Worm (Caenorhabditis elegans) whole organism, L4 larva: Measurements from ENCODE around the gene mlt-10.

Experiments
- R02D3.7 ChIP-seq: fragments of 150-350 bp; sonication (generic microtip); optimal IDR thresholded peaks from 3 replicates; lab custom pipeline; 2014; ENCODE audit warnings: missing biosample characterization, missing genetic modification characterization
- ama-1 ChIP-seq: fragments of 150-350 bp; optimal IDR thresholded peaks from 2 replicates; lab custom pipeline; 2014; ENCODE audit warnings: inconsistent platforms, mixed read lengths
- ceh-20 ChIP-seq: fragments of 200-800 bp; sonication (Bioruptor generic); IDR thresholded peaks from 2 replicates; pipeline ENCODE4 v1.3.6; 2022; ENCODE audit warnings: missing genetic modification reagents, missing genetic modification characterization, missing compliant biosample characterization
- ceh-28 ChIP-seq: fragments of 150-350 bp; optimal IDR thresholded peaks from 2 replicates; lab custom pipeline; 2014; ENCODE audit warnings: missing biosample characterization, missing genetic modification reagents, missing genetic modification characterization
- ceh-82 ChIP-seq: sonication (generic microtip); optimal IDR thresholded peaks from 2 replicates; lab custom pipeline; 2017; ENCODE audit warnings: missing biosample characterization, missing genetic modification characterization
- lsy-2 ChIP-seq, 2 experiments: fragments of 150-350 bp in 1 of 2; sonication (generic microtip) in 1 of 2; optimal IDR thresholded peaks; 2 replicates each; lab custom pipeline; 2014 to 2017; ENCODE audit warnings: missing biosample characterization in 2 of 2, missing genetic modification characterization in 2 of 2
- mep-1 ChIP-seq: fragments of 150-350 bp; sonication (generic microtip); optimal IDR thresholded peaks from 3 replicates; lab custom pipeline; 2014; ENCODE audit warnings: missing biosample characterization, missing genetic modification characterization
- nhr-41 ChIP-seq: fragments of 200-800 bp; sonication (Bioruptor generic); IDR thresholded peaks from 2 replicates; pipeline ENCODE4 v1.3.6; 2022; ENCODE audit warnings: missing genetic modification reagents, missing genetic modification characterization, missing compliant biosample characterization
- nhr-77 ChIP-seq: fragments of 150-350 bp; optimal IDR thresholded peaks from 2 replicates; lab custom pipeline; 2014; ENCODE audit warnings: missing biosample characterization, missing genetic modification characterization
- snpc-1.2 ChIP-seq: fragments of 200-800 bp; sonication (Bioruptor generic); IDR thresholded peaks from 2 replicates; pipeline ENCODE4 v1.3.6; 2022; ENCODE audit warnings: missing genetic modification reagents, missing genetic modification characterization, missing compliant biosample characterization
- unc-62 ChIP-seq, 3 experiments: fragments of 150-350 bp in 1 of 3; sonication (generic microtip); optimal IDR thresholded peaks in 2 of 3; peaks in 1 of 3; 1 replicate in 1 of 3; 2 replicates in 2 of 3; lab custom pipeline; 2014 to 2017; ENCODE audit warnings: missing biosample characterization in 3 of 3, missing genetic modification characterization in 3 of 3, missing genetic modification reagents in 3 of 3, missing genotype in 1 of 3
- vab-7 ChIP-seq: fragments of 200-800 bp; sonication (Bioruptor generic); IDR thresholded peaks from 2 replicates; pipeline ENCODE4 v1.3.6; 2022; ENCODE audit warnings: missing genetic modification reagents, missing genetic modification characterization, missing compliant biosample characterization
- ztf-11 ChIP-seq: fragments of 150-350 bp; optimal IDR thresholded peaks from 2 replicates; lab custom pipeline; 2014; ENCODE audit warnings: missing biosample characterization, missing genetic modification characterization

- TF ChIP-seq nhr-77 (tag; lab: Kevin White, UChicago) = no peak
- no peak for TF ChIP-seq lsy-2 (tag; optimal IDR thresholded peaks at IDR 0.05; lab: Kevin White, UChicago)
- TF ChIP-seq ceh-28 = no peak
- TF ChIP-seq mep-1 (tag; lab: Kevin White, UChicago) = no peak
- no peak for TF ChIP-seq vab-7
- TF ChIP-seq unc-62 (GFP tag; optimal IDR thresholded peaks at IDR 0.05 in 1 of 2; lab: Kevin White, UChicago) = peak in 1 of 2 experiments; percentile 82
- no peak for TF ChIP-seq unc-62 (tag; optimal IDR thresholded peaks at IDR 0.05; lab: Kevin White, UChicago)
- no peak for TF ChIP-seq ceh-20
- TF ChIP-seq ceh-82 = no peak
- no peak for TF ChIP-seq ama-1 (lab: Kevin White, UChicago)
- no peak for TF ChIP-seq snpc-1.2
- TF ChIP-seq R02D3.7 (tag; lab: Kevin White, UChicago) = no peak
- TF ChIP-seq ztf-11 (tag; lab: Kevin White, UChicago) = no peak
- TF ChIP-seq nhr-41 = no peak
Measured at ce11 chrII:502638-503037, 43.9 kb upstream of the mlt-10 start.
